Worm (Caenorhabditis elegans): ENCODE results near the gene C18D11.9.

Gene C18D11.9

ce11 chrIII:11810447-11810846 is 1.5 kb downstream of the C18D11.9 start, which contains the start of gene C18D11.6:
Gene C18D11.6 (plus strand): TSS chrIII:11810556.
- TF ChIP-seq ceh-62 (tag; optimal IDR thresholded peaks at IDR 0.05) (no peak), aha-1 (tag) (peak; percentile 87), unc-62 (GFP tag; optimal IDR thresholded peaks at IDR 0.05 in 1 of 2) (peak in 1 of 2 experiments; percentile 85), unc-62 (tag; optimal IDR thresholded peaks at IDR 0.05) (no peak)

DNA sequence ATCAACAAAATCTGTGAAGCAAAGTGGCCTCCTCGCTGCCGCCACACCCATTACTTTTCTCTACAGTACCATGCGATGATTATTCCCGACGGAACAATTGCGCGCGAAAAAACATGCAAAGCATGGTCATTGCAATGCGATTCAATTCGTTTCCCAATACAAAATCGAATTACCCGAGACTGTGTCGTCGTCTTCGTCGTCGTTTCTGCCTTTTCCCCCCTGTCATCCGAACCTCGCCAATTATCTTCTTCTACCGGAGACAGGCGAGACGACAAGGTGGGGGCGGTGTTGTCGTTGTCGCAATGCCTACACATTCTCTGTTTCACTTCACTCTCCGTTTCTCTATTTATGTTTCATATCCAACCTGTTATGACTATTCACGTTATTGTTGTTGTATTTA is 2.9 kb downstream of the C18D11.9 start:
- TF ChIP-seq nhr-28 (tag; optimal IDR thresholded peaks at IDR 0.05) (peak; percentile 52), hlh-30 (tag; optimal IDR thresholded peaks at IDR 0.05; ENCODE audit: insufficient read depth) (peak; percentile 16), hlh-11 (tag; optimal IDR thresholded peaks at IDR 0.05) (peak; percentile 43), D1046.2 (GFP tag; IDR thresholded peaks at IDR 0.05) (no peak), nhr-25 (tag; optimal IDR thresholded peaks at IDR 0.05; ENCODE audit: borderline replicate concordance, insufficient read depth) (peak; percentile 19), hmg-1.1 (GFP tag; IDR thresholded peaks at IDR 0.05) (0 out of 2 replicates have a peak, but pooled peaks have one; percentile 21), duxl-1 (tag; optimal IDR thresholded peaks at IDR 0.05; ENCODE audit: poor library complexity) (no peak), mxl-3 (GFP tag; optimal IDR thresholded peaks at IDR 0.05) (peak; percentile 95), lsy-2 (tag; optimal IDR thresholded peaks at IDR 0.05) (peak in 1 of 2 experiments; percentile 35), ctbp-1 (GFP tag; IDR thresholded peaks at IDR 0.05) (no peak), mdl-1 (tag; optimal IDR thresholded peaks at IDR 0.05) (peak in 1 of 2 experiments; percentile 47)

ce11 chrIII:11814653-11815052 is 5.7 kb downstream of the C18D11.9 start:
- TF ChIP-seq nhr-28 (tag; optimal IDR thresholded peaks at IDR 0.05): peak; percentile 17
- TF ChIP-seq unc-130 (GFP tag; optimal IDR thresholded peaks at IDR 0.05): no peak
- TF ChIP-seq nhr-25 (tag; optimal IDR thresholded peaks at IDR 0.05; ENCODE audit: borderline replicate concordance, insufficient read depth): peak; percentile 78

DNA sequence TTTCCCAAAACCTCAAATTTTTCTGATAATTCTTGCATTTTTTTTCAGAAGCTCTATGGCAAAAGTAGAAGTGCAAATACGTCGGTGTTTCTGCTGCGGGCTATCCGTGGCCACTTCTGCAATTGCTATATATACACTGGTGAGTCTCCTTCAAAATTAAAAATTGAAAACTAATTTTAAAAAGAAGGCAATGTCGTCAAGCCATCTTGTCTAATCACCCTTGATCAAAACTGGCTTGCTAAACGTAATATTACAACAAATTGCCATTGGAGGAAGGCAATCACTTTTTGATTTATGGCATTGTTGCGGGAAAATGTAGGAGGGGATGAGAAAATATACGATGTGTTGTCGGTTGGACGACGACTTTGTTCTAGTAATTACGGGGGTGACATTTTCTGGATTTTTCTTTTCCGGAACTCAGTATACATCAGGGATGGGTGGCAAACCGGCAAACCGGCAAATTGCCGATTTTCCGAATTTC is 7.6 kb downstream of the C18D11.9 start, which contains the start of gene C18D11.1:
TSS of gene C18D11.1 (plus strand) at position 51 of the 481 bp plus-strand sequence.
- no peak for TF ChIP-seq T26A8.4 (GFP tag; IDR thresholded peaks at IDR 0.05)
- TF ChIP-seq lin-1 (GFP tag; IDR thresholded peaks at IDR 0.05): no peak
- no peak for TF ChIP-seq egl-43 (GFP tag; IDR thresholded peaks at IDR 0.05)
- TF ChIP-seq ama-1 (optimal IDR thresholded peaks at IDR 0.05): no peak
- TF ChIP-seq attf-4 (tag; optimal IDR thresholded peaks at IDR 0.05): no peak
- TF ChIP-seq spr-3 (GFP tag; optimal IDR thresholded peaks at IDR 0.05): no peak
- TF ChIP-seq nhr-41 (GFP tag; IDR thresholded peaks at IDR 0.05): no peak
- TF ChIP-seq nhr-237 (tag; optimal IDR thresholded peaks at IDR 0.05): no peak
- TF ChIP-seq dve-1 (tag; optimal IDR thresholded peaks at IDR 0.05; ENCODE audit: insufficient read depth): no peak
- no peak for TF ChIP-seq zfp-2 (tag; optimal IDR thresholded peaks at IDR 0.05)
- TF ChIP-seq D1046.2 (GFP tag; IDR thresholded peaks at IDR 0.05): no peak
- TF ChIP-seq nhr-111 (GFP tag; optimal IDR thresholded peaks at IDR 0.05): no peak

ce11 chrIII:11817865-11818264 is 8.9 kb downstream of the C18D11.9 start:
- TF ChIP-seq lir-3 (tag; optimal IDR thresholded peaks at IDR 0.05): no peak
- TF ChIP-seq daf-16 (GFP tag; optimal IDR thresholded peaks at IDR 0.05): no peak
- peak; percentile 3 for TF ChIP-seq daf-16 (tag; optimal IDR thresholded peaks at IDR 0.05)
- TF ChIP-seq zfp-3 (GFP tag; conservative IDR thresholded peaks at IDR 0.05): no peak
- TF ChIP-seq jun-1 (tag; optimal IDR thresholded peaks at IDR 0.05): no peak
- 0 out of 2 replicates have a peak, but pooled peaks have one; percentile 4 for TF ChIP-seq set-16 (GFP tag; IDR thresholded peaks at IDR 0.05)
- peak; percentile 26 for TF ChIP-seq snpc-4 (tag; optimal IDR thresholded peaks at IDR 0.05)

Data from whole organism, L4 larva.